In the genomic region with DNA sequence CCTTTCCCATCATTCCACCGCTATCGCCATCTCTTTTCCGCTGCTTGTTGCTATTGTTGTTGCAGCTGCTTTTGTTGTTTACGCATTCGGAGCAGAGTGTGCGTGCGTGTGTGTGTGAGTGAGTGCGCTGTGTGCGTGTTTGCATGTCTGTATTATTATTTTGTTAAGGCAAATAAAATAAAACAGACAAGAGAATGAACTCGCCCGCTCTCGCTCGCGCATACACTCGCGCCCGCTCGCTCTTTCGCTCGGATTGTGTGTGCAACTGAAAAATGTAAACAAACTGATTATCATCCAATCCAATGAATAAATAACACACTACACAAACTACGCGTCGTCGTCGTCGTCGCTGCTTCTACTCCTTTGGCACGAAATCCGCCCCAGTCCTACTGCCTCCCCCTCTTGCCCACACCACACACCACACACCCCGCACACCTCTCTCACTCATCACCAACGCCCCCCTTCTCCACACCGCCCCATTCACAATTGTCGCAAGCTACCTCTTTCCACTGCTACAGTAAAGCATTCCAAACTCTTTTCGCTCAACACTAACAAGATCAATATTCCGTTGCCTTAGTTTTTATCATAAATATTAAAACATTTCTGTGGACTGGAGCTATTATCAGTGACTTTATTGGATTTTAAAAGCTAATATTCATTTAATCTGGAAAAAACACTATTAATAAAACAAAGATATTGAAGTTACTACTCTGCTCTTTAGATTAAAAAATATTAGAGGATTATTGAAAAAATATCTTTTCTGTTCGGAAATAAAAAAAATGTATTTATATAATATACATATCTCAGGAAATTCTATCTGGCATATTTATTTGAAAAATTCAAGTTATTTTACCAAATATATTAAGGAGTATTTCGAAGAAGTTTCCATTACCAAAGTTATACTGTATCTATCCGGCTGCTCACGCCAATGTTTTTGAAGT, we compare ENCODE assay signal across 1 fruit fly cellular context.
TF ChIP-seq lines count a peak whose summit lies in the region.

No protein-coding gene starts in this region.

TF ChIP-seq in whole organism, embryonic, 481 proteins besides CTCF, POLR2A, EP300 and RAD21 (continued from another document and continues in another):
- TF ChIP-seq kah (GFP tag; optimal IDR thresholded peaks at IDR 0.05; lab: Kevin White, UChicago) = peak; percentile 77
- no peak for TF ChIP-seq knrl (GFP tag; IDR thresholded peaks at IDR 0.05; lab: Robert Waterston, UW; ENCODE audit: partially characterized antibody)
- TF ChIP-seq HHEX (GFP tag; optimal IDR thresholded peaks at IDR 0.05; lab: Kevin White, UChicago) = peak; percentile 91
- peak; percentile 77 for TF ChIP-seq CG16863 (GFP tag; optimal IDR thresholded peaks at IDR 0.05; lab: Kevin White, UChicago)
- TF ChIP-seq CG10431 (GFP tag; optimal IDR thresholded peaks at IDR 0.05; lab: Kevin White, UChicago) = peak; percentile 91
- peak; percentile 83 for TF ChIP-seq CG12104 (GFP tag; optimal IDR thresholded peaks at IDR 0.05; lab: Kevin White, UChicago)
- peak; percentile 77 for TF ChIP-seq CG6765 (GFP tag; optimal IDR thresholded peaks at IDR 0.05; lab: Kevin White, UChicago)
- TF ChIP-seq CG3726 (GFP tag; IDR thresholded peaks at IDR 0.05; lab: Robert Waterston, UW) = peak; percentile 49; the same call in 1 of the 3 replicates
- TF ChIP-seq ftz-f1 (GFP tag; optimal IDR thresholded peaks at IDR 0.05; lab: Kevin White, UChicago) = no peak
- TF ChIP-seq Ptx1 (GFP tag; IDR thresholded peaks at IDR 0.05; lab: Robert Waterston, UW) = 0 out of 2 replicates have a peak, but pooled peaks have one; percentile 31
- peak; percentile 78 for TF ChIP-seq Nf-YC (tag; optimal IDR thresholded peaks at IDR 0.05; lab: Kevin White, UChicago)
- TF ChIP-seq Mes4 (GFP tag; optimal IDR thresholded peaks at IDR 0.05; lab: Kevin White, UChicago) = peak; percentile 93
- TF ChIP-seq CG15073 (GFP tag; optimal IDR thresholded peaks at IDR 0.05; lab: Kevin White, UChicago) = no peak
- TF ChIP-seq CG12236 (GFP tag; optimal IDR thresholded peaks at IDR 0.05; lab: Kevin White, UChicago) = peak; percentile 93
- TF ChIP-seq wor (GFP tag; IDR thresholded peaks at IDR 0.05; lab: Robert Waterston, UW) = no peak
- no peak for TF ChIP-seq nerfin-2 (GFP tag; IDR thresholded peaks at IDR 0.05; lab: Robert Waterston, UW; ENCODE audit: partially characterized antibody)
- TF ChIP-seq CG3838 (GFP tag; optimal IDR thresholded peaks at IDR 0.05; lab: Kevin White, UChicago) = peak; percentile 94
- TF ChIP-seq CG1603 (tag; optimal IDR thresholded peaks at IDR 0.05; lab: Kevin White, UChicago) = peak; percentile 96
- peak; percentile 39 for TF ChIP-seq slou (GFP tag; optimal IDR thresholded peaks at IDR 0.05; lab: Kevin White, UChicago)
- TF ChIP-seq Aef1 (GFP tag; IDR thresholded peaks at IDR 0.05; lab: Robert Waterston, UW) = peak; percentile 93
- TF ChIP-seq CG11093 (GFP tag; IDR thresholded peaks at IDR 0.05; lab: Robert Waterston, UW) = no peak; the same call in 2 of the 3 replicates
- peak; percentile 95 for TF ChIP-seq CG1529 (GFP tag; optimal IDR thresholded peaks at IDR 0.05; lab: Kevin White, UChicago)
- TF ChIP-seq CG16815 (GFP tag; optimal IDR thresholded peaks at IDR 0.05; lab: Kevin White, UChicago) = no peak
- TF ChIP-seq Hmx (GFP tag; optimal IDR thresholded peaks at IDR 0.05; lab: Kevin White, UChicago) = no peak
- TF ChIP-seq mld (GFP tag; IDR thresholded peaks at IDR 0.05; lab: Robert Waterston, UW; ENCODE audit: partially characterized antibody) = no peak
- no peak for TF ChIP-seq toy (GFP tag; IDR thresholded peaks at IDR 0.05; lab: Robert Waterston, UW)
- TF ChIP-seq Fer3 (tag; optimal IDR thresholded peaks at IDR 0.05; lab: Kevin White, UChicago) = peak; percentile 66
- peak; percentile 16 for TF ChIP-seq MESR4 (GFP tag; optimal IDR thresholded peaks at IDR 0.05; lab: Kevin White, UChicago)
- TF ChIP-seq CG17385 (GFP tag; optimal IDR thresholded peaks at IDR 0.05; lab: Kevin White, UChicago) = peak; percentile 77
- TF ChIP-seq fd64A (GFP tag; optimal IDR thresholded peaks at IDR 0.05; lab: Kevin White, UChicago) = peak; percentile 99
- TF ChIP-seq Camta (GFP tag; optimal IDR thresholded peaks at IDR 0.05; lab: Kevin White, UChicago) = peak; percentile 80
- TF ChIP-seq CG9215 (GFP tag; IDR thresholded peaks at IDR 0.05; lab: Robert Waterston, UW) = no peak
- peak; percentile 39 for TF ChIP-seq CG32532 (GFP tag; IDR thresholded peaks at IDR 0.05; lab: Robert Waterston, UW)
- peak; percentile 74 for TF ChIP-seq CG12744 (GFP tag; optimal IDR thresholded peaks at IDR 0.05; lab: Kevin White, UChicago)
- peak in 1 of 2 experiments; percentile 75 for TF ChIP-seq insv (GFP tag; optimal IDR thresholded peaks at IDR 0.05; lab: Kevin White, UChicago)
- TF ChIP-seq CG13894 (tag; optimal IDR thresholded peaks at IDR 0.05; lab: Kevin White, UChicago) = peak; percentile 11
- TF ChIP-seq ase (GFP tag; IDR thresholded peaks at IDR 0.05; lab: Robert Waterston, UW) = peak; percentile 52; the same call in 1 of the 3 replicates
- peak; percentile 49 for TF ChIP-seq CG5245 (GFP tag; optimal IDR thresholded peaks at IDR 0.05; lab: Kevin White, UChicago)
- peak; percentile 74 for TF ChIP-seq CG10979 (tag; optimal IDR thresholded peaks at IDR 0.05; lab: Kevin White, UChicago)
- peak; percentile 61; the same call in 2 of the 3 replicates for TF ChIP-seq dysf (GFP tag; IDR thresholded peaks at IDR 0.05; lab: Robert Waterston, UW)
- peak; percentile 4 for TF ChIP-seq Usf (GFP tag; optimal IDR thresholded peaks at IDR 0.05; lab: Kevin White, UChicago)
- TF ChIP-seq al (GFP tag; IDR thresholded peaks at IDR 0.05; lab: Robert Waterston, UW) = no peak
- TF ChIP-seq CG11247 (GFP tag; IDR thresholded peaks at IDR 0.05; lab: Robert Waterston, UW) = 0 out of 2 replicates have a peak, but pooled peaks have one; percentile 20
- TF ChIP-seq dimm (GFP tag; IDR thresholded peaks at IDR 0.05; lab: Robert Waterston, UW) = no peak
- peak; percentile 64 for TF ChIP-seq CG17328 (GFP tag; IDR thresholded peaks at IDR 0.05; lab: Robert Waterston, UW)
- TF ChIP-seq ato (GFP tag; IDR thresholded peaks at IDR 0.05; lab: Robert Waterston, UW; ENCODE audit: partially characterized antibody) = peak; percentile 35; the same call in 1 of the 2 replicates
- TF ChIP-seq CG17361 (GFP tag; IDR thresholded peaks at IDR 0.05; lab: Robert Waterston, UW) = peak; percentile 79; the same call in 2 of the 3 replicates
- peak; percentile 96 for TF ChIP-seq CG2875 (GFP tag; optimal IDR thresholded peaks at IDR 0.05; lab: Kevin White, UChicago)
- peak; percentile 85 for TF ChIP-seq Awh (GFP tag; IDR thresholded peaks at IDR 0.05; lab: Robert Waterston, UW)
- TF ChIP-seq dati (GFP tag; IDR thresholded peaks at IDR 0.05; lab: Robert Waterston, UW) = peak; percentile 14; the same call in 1 of the 2 replicates
- peak in 1 of 2 experiments; percentile 46 for TF ChIP-seq crp (GFP tag; optimal IDR thresholded peaks at IDR 0.05; lab: Kevin White, UChicago)
- peak; percentile 66 for TF ChIP-seq Bdp1 (GFP tag; optimal IDR thresholded peaks at IDR 0.05; lab: Kevin White, UChicago)
- peak; percentile 75 for TF ChIP-seq CG8290 (GFP tag; optimal IDR thresholded peaks at IDR 0.05; lab: Kevin White, UChicago)
- TF ChIP-seq CG8290 (tag; optimal IDR thresholded peaks at IDR 0.05; lab: Kevin White, UChicago) = peak; percentile 94
- peak; percentile 64 for TF ChIP-seq tup (GFP tag; optimal IDR thresholded peaks at IDR 0.05; lab: Kevin White, UChicago)
- peak; percentile 16 for TF ChIP-seq gro (GFP tag; optimal IDR thresholded peaks at IDR 0.05; lab: Kevin White, UChicago)
- TF ChIP-seq CG13123 (GFP tag; optimal IDR thresholded peaks at IDR 0.05; lab: Kevin White, UChicago) = peak; percentile 66
- TF ChIP-seq pum (GFP tag; optimal IDR thresholded peaks at IDR 0.05; lab: Kevin White, UChicago) = peak; percentile 68
- peak; percentile 79 for TF ChIP-seq CG6683 (GFP tag; optimal IDR thresholded peaks at IDR 0.05; lab: Kevin White, UChicago)
- TF ChIP-seq ranshi (GFP tag; IDR thresholded peaks at IDR 0.05; lab: Robert Waterston, UW) = peak; percentile 61; the same call in 1 of the 2 replicates
- TF ChIP-seq sob (GFP tag; IDR thresholded peaks at IDR 0.05; lab: Robert Waterston, UW) = peak; percentile 81
- no peak for TF ChIP-seq ro (GFP tag; IDR thresholded peaks at IDR 0.05; lab: Robert Waterston, UW)
- no peak for TF ChIP-seq Xbp1 (GFP tag; optimal IDR thresholded peaks at IDR 0.05; lab: Kevin White, UChicago)
- TF ChIP-seq CG14014 (GFP tag; IDR thresholded peaks at IDR 0.05; lab: Robert Waterston, UW) = peak; percentile 76; the same call in 1 of the 2 replicates
- no peak for TF ChIP-seq Gsc (GFP tag; IDR thresholded peaks at IDR 0.05; lab: Robert Waterston, UW)
- TF ChIP-seq CG8944 (GFP tag; optimal IDR thresholded peaks at IDR 0.05; lab: Kevin White, UChicago) = peak; percentile 76
- TF ChIP-seq Doc3 (GFP tag; IDR thresholded peaks at IDR 0.05; lab: Robert Waterston, UW; ENCODE audit: partially characterized antibody) = no peak
- TF ChIP-seq dan (GFP tag; IDR thresholded peaks at IDR 0.05; lab: Robert Waterston, UW) = no peak
- TF ChIP-seq vvl (GFP tag; IDR thresholded peaks at IDR 0.05; lab: Robert Waterston, UW) = peak; percentile 89
- TF ChIP-seq pan (optimal IDR thresholded peaks at IDR 0.05; lab: Kevin White, UChicago) = no peak
- peak in 1 of 2 experiments; percentile 62 for TF ChIP-seq pan (GFP tag; optimal IDR thresholded peaks at IDR 0.05 in 1 of 2, IDR thresholded peaks at IDR 0.05 in 1 of 2)
- TF ChIP-seq cad (GFP tag; optimal IDR thresholded peaks at IDR 0.05; lab: Kevin White, UChicago) = no peak
- peak; percentile 85 for TF ChIP-seq CG5180 (GFP tag; optimal IDR thresholded peaks at IDR 0.05; lab: Kevin White, UChicago)
- peak; percentile 95 for TF ChIP-seq CrebB (tag; optimal IDR thresholded peaks at IDR 0.05; lab: Kevin White, UChicago)
- TF ChIP-seq Ada2b (GFP tag; IDR thresholded peaks at IDR 0.05; lab: Robert Waterston, UW) = peak; percentile 44; the same call in 1 of the 2 replicates
- TF ChIP-seq ewg (GFP tag; optimal IDR thresholded peaks at IDR 0.05; lab: Kevin White, UChicago) = peak; percentile 81
- peak; percentile 96 for TF ChIP-seq oc (tag; optimal IDR thresholded peaks at IDR 0.05; lab: Kevin White, UChicago)
- TF ChIP-seq Drgx (GFP tag; IDR thresholded peaks at IDR 0.05; lab: Robert Waterston, UW) = peak; percentile 51
- no peak for TF ChIP-seq CG2129 (GFP tag; IDR thresholded peaks at IDR 0.05; lab: Robert Waterston, UW; ENCODE audit: partially characterized antibody)
- TF ChIP-seq CG10209 (GFP tag; optimal IDR thresholded peaks at IDR 0.05; lab: Kevin White, UChicago) = peak; percentile 93
- no peak for TF ChIP-seq fru (optimal IDR thresholded peaks at IDR 0.05; lab: Kevin White, UChicago)
- peak; percentile 96 for TF ChIP-seq Med (GFP tag; lab: Kevin White, UChicago)
- peak; percentile 44 for TF ChIP-seq dpn (GFP tag; optimal IDR thresholded peaks at IDR 0.05; lab: Kevin White, UChicago)
- TF ChIP-seq CG13424 (tag; optimal IDR thresholded peaks at IDR 0.05; lab: Kevin White, UChicago) = peak; percentile 72
- no peak for TF ChIP-seq pzg (GFP tag; optimal IDR thresholded peaks at IDR 0.05; lab: Kevin White, UChicago)
- TF ChIP-seq CG9609 (GFP tag; optimal IDR thresholded peaks at IDR 0.05; lab: Kevin White, UChicago) = peak; percentile 68
- TF ChIP-seq cwo (GFP tag; optimal IDR thresholded peaks at IDR 0.05; lab: Kevin White, UChicago) = peak; percentile 78
- TF ChIP-seq CG6175 (GFP tag; IDR thresholded peaks at IDR 0.05; lab: Robert Waterston, UW) = 0 out of 3 replicates have a peak, but pooled peaks have one; percentile 31
- peak; percentile 79 for TF ChIP-seq Hand (GFP tag; optimal IDR thresholded peaks at IDR 0.05; lab: Kevin White, UChicago)
- peak; percentile 64 for TF ChIP-seq stwl (tag; optimal IDR thresholded peaks at IDR 0.05; lab: Kevin White, UChicago)
- peak; percentile 22 for TF ChIP-seq luna (GFP tag; optimal IDR thresholded peaks at IDR 0.05; lab: Kevin White, UChicago)
- TF ChIP-seq Tbp (GFP tag; optimal IDR thresholded peaks at IDR 0.05; lab: Kevin White, UChicago) = no peak
- peak; percentile 69 for TF ChIP-seq croc (GFP tag; conservative IDR thresholded peaks at IDR 0.05; lab: Robert Waterston, UW)
- TF ChIP-seq z (GFP tag; IDR thresholded peaks at IDR 0.05; lab: Robert Waterston, UW) = peak; percentile 83
- TF ChIP-seq btn (GFP tag; optimal IDR thresholded peaks at IDR 0.05; lab: Kevin White, UChicago) = peak; percentile 82
- TF ChIP-seq eyg (GFP tag; optimal IDR thresholded peaks at IDR 0.05; lab: Kevin White, UChicago) = peak; percentile 90
- TF ChIP-seq br (optimal IDR thresholded peaks at IDR 0.05; lab: Kevin White, UChicago) = no peak
- peak; percentile 72 for TF ChIP-seq pfk (GFP tag; optimal IDR thresholded peaks at IDR 0.05; lab: Kevin White, UChicago)
- peak; percentile 74 for TF ChIP-seq CG10274 (GFP tag; optimal IDR thresholded peaks at IDR 0.05; lab: Kevin White, UChicago)
- TF ChIP-seq CG10654 (GFP tag; optimal IDR thresholded peaks at IDR 0.05; lab: Kevin White, UChicago) = peak; percentile 56
- TF ChIP-seq Hey (tag; optimal IDR thresholded peaks at IDR 0.05; lab: Kevin White, UChicago) = peak; percentile 85
- TF ChIP-seq CG13624 (GFP tag; optimal IDR thresholded peaks at IDR 0.05; lab: Kevin White, UChicago) = peak; percentile 63
- no peak for TF ChIP-seq sisA (GFP tag; IDR thresholded peaks at IDR 0.05; lab: Robert Waterston, UW)
- peak; percentile 85 for TF ChIP-seq kay (GFP tag; optimal IDR thresholded peaks at IDR 0.05; lab: Kevin White, UChicago)
- TF ChIP-seq Optix (GFP tag; IDR thresholded peaks at IDR 0.05; lab: Robert Waterston, UW) = no peak
- peak; percentile 37 for TF ChIP-seq grau (tag; optimal IDR thresholded peaks at IDR 0.05; lab: Kevin White, UChicago)
- no peak for TF ChIP-seq CG12155 (GFP tag; optimal IDR thresholded peaks at IDR 0.05; lab: Kevin White, UChicago)
- TF ChIP-seq sens-2 (GFP tag; IDR thresholded peaks at IDR 0.05; lab: Robert Waterston, UW) = no peak; the same call in 1 of the 2 replicates
- TF ChIP-seq CG9932 (GFP tag; IDR thresholded peaks at IDR 0.05; lab: Robert Waterston, UW) = 0 out of 2 replicates have a peak, but pooled peaks have one; percentile 6
- peak; percentile 54 for TF ChIP-seq fd96Cb (tag; optimal IDR thresholded peaks at IDR 0.05; lab: Kevin White, UChicago)
- peak; percentile 90 for TF ChIP-seq Side (GFP tag; optimal IDR thresholded peaks at IDR 0.05; lab: Kevin White, UChicago)
- TF ChIP-seq her (GFP tag; optimal IDR thresholded peaks at IDR 0.05; lab: Kevin White, UChicago) = peak; percentile 71
- TF ChIP-seq yki (optimal IDR thresholded peaks at IDR 0.05; lab: Kevin White, UChicago) = no peak
- peak; percentile 73 for TF ChIP-seq Sry-β (GFP tag; optimal IDR thresholded peaks at IDR 0.05; lab: Kevin White, UChicago)
- TF ChIP-seq HmgD (GFP tag; optimal IDR thresholded peaks at IDR 0.05; lab: Kevin White, UChicago) = peak; percentile 75
- TF ChIP-seq Atf-2 (GFP tag; optimal IDR thresholded peaks at IDR 0.05; lab: Kevin White, UChicago) = peak; percentile 79
- TF ChIP-seq esg (GFP tag; conservative IDR thresholded peaks at IDR 0.05; lab: Robert Waterston, UW) = no peak
